Fruit fly (Drosophila melanogaster) whole organism, wandering third instar larva: ENCODE data around the gene Hsp23.
A peak's percentile ranks its signal among the peaks of the same experiment; 100 is the strongest.

Experiments
- Abd-B ChIP-seq: fragments of >200 bp; optimal IDR thresholded peaks from 2 replicates; lab custom pipeline; 2017; ENCODE audit warnings: missing biosample characterization, missing genetic modification characterization
- CG32264 ChIP-seq: fragments of 200-800 bp; sonication (Bioruptor generic); optimal IDR thresholded peaks from 2 replicates; lab custom pipeline; 2016; ENCODE audit warnings: missing biosample characterization, missing genetic modification characterization
- CG9705 ChIP-seq: fragments of 200-800 bp; sonication (Bioruptor generic); optimal IDR thresholded peaks from 2 replicates; lab custom pipeline; 2018; ENCODE audit warnings: missing biosample characterization, mild to moderate bottlenecking, missing genetic modification characterization
- CrebA ChIP-seq: fragments of 200-800 bp; sonication (Bioruptor generic); optimal IDR thresholded peaks from 2 replicates; lab custom pipeline; 2016; ENCODE audit warnings: missing biosample characterization, mild to moderate bottlenecking, missing genetic modification characterization, borderline replicate concordance
- Dfd ChIP-seq: fragments of >200 bp; optimal IDR thresholded peaks from 2 replicates; lab custom pipeline; 2017; ENCODE audit warnings: missing biosample characterization, missing genetic modification characterization
- Dif ChIP-seq: fragments of 200-275, 200-300 bp; sonication (Bioruptor generic); optimal IDR thresholded peaks from 2 replicates; lab custom pipeline; 2018; ENCODE audit warnings: missing biosample characterization, missing genetic modification characterization; ENCODE audit not compliant: partially characterized antibody
- GATAd ChIP-seq: sonication (Bioruptor generic); optimal IDR thresholded peaks from 2 replicates; lab custom pipeline; 2016; ENCODE audit warnings: missing biosample characterization, missing genetic modification characterization
- HLH106 ChIP-seq: fragments of 200-800 bp; optimal IDR thresholded peaks from 3 replicates; lab custom pipeline; 2019; ENCODE audit warnings: missing biosample characterization, mild to moderate bottlenecking, missing genetic modification characterization, moderate library complexity
- Hnf4 ChIP-seq: fragments of 200-800 bp; sonication (Bioruptor generic); optimal IDR thresholded peaks from 2 replicates; lab custom pipeline; 2016; ENCODE audit warnings: missing biosample characterization, mild to moderate bottlenecking, missing genetic modification characterization
- Hr78 ChIP-seq: fragments of >200 bp; optimal IDR thresholded peaks from 2 replicates; lab custom pipeline; 2017; ENCODE audit warnings: missing biosample characterization, missing genetic modification characterization
- Hr83 ChIP-seq: fragments of 200-300 bp; sonication (Bioruptor generic); optimal IDR thresholded peaks from 2 replicates; lab custom pipeline; 2016; ENCODE audit warnings: missing biosample characterization, mild to moderate bottlenecking, missing genetic modification characterization, moderate library complexity; ENCODE audit not compliant: poor library complexity, severe bottlenecking
- Jra ChIP-seq: sonication (Bioruptor generic); optimal IDR thresholded peaks from 2 replicates; lab custom pipeline; 2016; ENCODE audit warnings: missing biosample characterization, missing genetic modification characterization
- Mio ChIP-seq: sonication (Bioruptor generic); optimal IDR thresholded peaks from 2 replicates; lab custom pipeline; 2016; ENCODE audit warnings: missing biosample characterization, missing genetic modification characterization
- Myc ChIP-seq: fragments of >200 bp; optimal IDR thresholded peaks from 2 replicates; lab custom pipeline; 2017
- N ChIP-seq: fragments of >200 bp; optimal IDR thresholded peaks from 2 replicates; lab custom pipeline; 2018; ENCODE audit warnings: missing biosample characterization, missing external identifiers, missing genetic modification characterization
- OdsH ChIP-seq: fragments of 200-800 bp; sonication (Bioruptor generic); optimal IDR thresholded peaks from 2 replicates; lab custom pipeline; 2016; ENCODE audit warnings: missing biosample characterization, mild to moderate bottlenecking, missing genetic modification characterization
- Rel ChIP-seq, 2 experiments: fragments of 200-800 bp; sonication (Bioruptor generic) in 1 of 2; optimal IDR thresholded peaks; 2 replicates in 1 of 2; 3 replicates in 1 of 2; lab custom pipeline; 2016 to 2019; ENCODE audit warnings: mild to moderate bottlenecking in 2 of 2, missing biosample characterization in 2 of 2, missing genetic modification characterization in 2 of 2, moderate library complexity in 1 of 2
- Sp1 ChIP-seq: fragments of 200-800 bp; sonication (Bioruptor generic); optimal IDR thresholded peaks from 3 replicates; lab custom pipeline; 2019; ENCODE audit warnings: missing biosample characterization, mild to moderate bottlenecking, missing genetic modification characterization, moderate library complexity
- Vsx2 ChIP-seq: fragments of 200-300, 225-300 bp; sonication (Bioruptor generic); optimal IDR thresholded peaks from 2 replicates; lab custom pipeline; 2018; ENCODE audit warnings: missing biosample characterization, missing genetic modification characterization; ENCODE audit not compliant: partially characterized antibody
- br ChIP-seq: fragments of 200-800 bp; sonication (Bioruptor generic); optimal IDR thresholded peaks from 2 replicates; lab custom pipeline; 2016; ENCODE audit warnings: missing biosample characterization, missing genetic modification characterization
- brk ChIP-seq: fragments of 200-800 bp; sonication (Bioruptor generic); optimal IDR thresholded peaks from 2 replicates; lab custom pipeline; 2016; ENCODE audit warnings: missing biosample characterization, mild to moderate bottlenecking, missing genetic modification characterization
- dl ChIP-seq, 2 experiments: fragments of 175-275, 200-275 bp in 1 of 2; fragments of 200-275 bp in 1 of 2; sonication (Bioruptor generic); optimal IDR thresholded peaks; lab custom pipeline; 2018; ENCODE audit warnings: mild to moderate bottlenecking in 2 of 2, missing biosample characterization in 2 of 2, missing genetic modification characterization in 2 of 2, moderate library complexity in 2 of 2; ENCODE audit not compliant: partially characterized antibody in 2 of 2, insufficient read depth in 1 of 2
- dmrt93B ChIP-seq: fragments of 200-800 bp; sonication (Bioruptor generic); optimal IDR thresholded peaks from 2 replicates; lab custom pipeline; 2018; ENCODE audit warnings: missing biosample characterization, mild to moderate bottlenecking, missing genetic modification characterization
- dsf ChIP-seq: sonication (Bioruptor generic); optimal IDR thresholded peaks from 2 replicates; lab custom pipeline; 2016; ENCODE audit warnings: missing biosample characterization, missing genetic modification characterization, borderline replicate concordance
- ey ChIP-seq: fragments of 200-800 bp; sonication (Bioruptor generic); optimal IDR thresholded peaks from 2 replicates; lab custom pipeline; 2016; ENCODE audit warnings: missing biosample characterization, missing genetic modification characterization
- foxo ChIP-seq, 2 experiments: fragments of 200-800 bp; sonication (Bioruptor generic); optimal IDR thresholded peaks; 2 replicates in 1 of 2; 3 replicates in 1 of 2; lab custom pipeline; 2016 to 2017; ENCODE audit warnings: missing biosample characterization in 2 of 2, missing genetic modification characterization in 2 of 2
- fru ChIP-seq: fragments of 200-800 bp; sonication (Bioruptor generic); optimal IDR thresholded peaks from 3 replicates; lab custom pipeline; 2016; ENCODE audit warnings: missing biosample characterization, mild to moderate bottlenecking, missing genetic modification characterization
- h ChIP-seq: fragments of 200-800 bp; sonication (Bioruptor generic); optimal IDR thresholded peaks from 3 replicates; lab custom pipeline; 2016; ENCODE audit warnings: missing biosample characterization, mild to moderate bottlenecking, missing genetic modification characterization
- jim ChIP-seq: fragments of 175-275, 200-325 bp; sonication (Bioruptor generic); optimal IDR thresholded peaks from 2 replicates; lab custom pipeline; 2016; ENCODE audit warnings: missing biosample characterization, mild to moderate bottlenecking, missing genetic modification characterization
- lola ChIP-seq: fragments of >200 bp; optimal IDR thresholded peaks from 2 replicates; lab custom pipeline; 2017; ENCODE audit warnings: missing biosample characterization, missing genetic modification characterization
- pan ChIP-seq: fragments of >200 bp; optimal IDR thresholded peaks from 2 replicates; lab custom pipeline; 2017
- psq ChIP-seq: fragments of 200-800 bp; sonication (Bioruptor generic); optimal IDR thresholded peaks from 3 replicates; lab custom pipeline; 2017; ENCODE audit warnings: missing biosample characterization, mild to moderate bottlenecking, missing genetic modification characterization, moderate library complexity
- rgr ChIP-seq: fragments of 200-800 bp; sonication (Bioruptor generic); optimal IDR thresholded peaks from 3 replicates; lab custom pipeline; 2016; ENCODE audit warnings: missing biosample characterization, mild to moderate bottlenecking, missing genetic modification characterization
- sage ChIP-seq: fragments of 200-800 bp; sonication (Bioruptor generic); optimal IDR thresholded peaks from 2 replicates; lab custom pipeline; 2016; ENCODE audit warnings: missing biosample characterization, mild to moderate bottlenecking, missing genetic modification characterization
- sv ChIP-seq: fragments of 200-800 bp; sonication (Bioruptor generic); optimal IDR thresholded peaks from 3 replicates; lab custom pipeline; 2016; ENCODE audit warnings: missing biosample characterization, missing genetic modification characterization
- tai ChIP-seq: sonication (Bioruptor generic); optimal IDR thresholded peaks from 2 replicates; lab custom pipeline; 2016; ENCODE audit warnings: missing biosample characterization, missing genetic modification characterization
- usp ChIP-seq: fragments of >200 bp; optimal IDR thresholded peaks from 2 replicates; lab custom pipeline; 2017; ENCODE audit warnings: missing biosample characterization, missing genetic modification characterization
- woc ChIP-seq: sonication (Bioruptor generic); optimal IDR thresholded peaks from 2 replicates; lab custom pipeline; 2016; ENCODE audit warnings: missing biosample characterization, mild to moderate bottlenecking, missing genetic modification characterization

The Hsp23 gene

DNA sequence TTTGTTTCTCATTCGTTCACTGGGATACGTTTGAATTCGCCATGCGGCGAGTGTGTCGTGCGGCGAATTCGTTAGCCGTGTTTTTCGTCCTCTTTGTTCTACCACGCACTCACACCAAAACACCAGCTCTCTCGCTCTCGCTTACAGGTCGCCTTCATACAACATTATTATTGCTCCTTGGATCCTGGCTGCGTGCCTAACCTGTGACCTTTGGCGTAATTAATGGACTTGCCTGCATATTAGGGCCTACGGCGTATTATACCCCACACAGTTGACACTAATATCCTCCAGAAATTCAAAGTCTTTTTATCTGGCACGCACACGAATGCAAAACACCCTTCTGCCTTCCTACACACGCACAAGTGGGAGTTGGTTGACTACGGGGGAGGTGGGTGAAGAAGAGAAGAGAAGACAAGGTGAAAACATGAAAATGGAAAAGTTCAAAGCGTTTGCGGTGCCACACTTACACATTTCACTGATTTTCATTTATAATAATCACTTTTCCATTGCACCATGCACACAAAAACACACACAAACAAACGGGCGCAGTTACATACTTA lies 28.4 kb downstream of the Hsp23 start:
- TF ChIP-seq psq (peak; percentile 15), CrebA (GFP tag; lab: Kevin White, UChicago) (no peak)

DNA sequence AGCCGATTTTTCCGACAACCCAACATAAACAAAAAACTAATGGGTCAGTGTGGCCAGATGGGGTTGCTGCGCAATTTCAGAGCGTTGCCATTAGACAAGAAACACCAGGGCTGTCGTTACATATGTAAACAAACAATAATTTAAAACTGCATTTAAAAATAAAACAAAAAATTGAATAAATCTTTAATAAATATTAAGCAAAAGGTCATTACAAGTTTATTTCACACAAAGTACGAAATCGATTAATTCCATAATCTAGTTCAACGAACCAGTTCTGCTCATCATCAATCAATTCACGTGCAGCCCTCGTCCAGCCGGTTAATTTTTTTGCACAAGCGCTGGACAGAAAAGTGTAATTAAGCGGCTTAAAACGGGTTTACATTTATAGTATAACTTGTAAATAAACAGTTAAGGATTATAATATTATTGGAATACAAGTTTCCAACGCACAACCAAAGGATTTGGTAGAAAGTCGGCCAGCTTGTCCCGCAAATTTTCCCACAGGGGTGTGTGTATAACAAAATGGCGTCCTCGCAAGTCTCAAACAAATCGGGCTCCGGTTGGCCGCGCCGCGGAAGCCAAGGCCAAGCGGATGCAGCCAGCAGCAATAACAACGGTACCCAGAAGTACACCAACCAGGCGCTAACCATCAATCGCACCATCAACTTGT lies 29.2 kb downstream of the Hsp23 start, which contains the start of the genes CG4022 and Cpsf5:
CG4022 (minus strand) TSS at position 79 of the 670 bp plus-strand sequence.
Cpsf5 (plus strand) TSS at position 285 of the 670 bp plus-strand sequence.
- TF ChIP-seq HLH106: peak; percentile 84
- no peak for TF ChIP-seq Mio (GFP tag; lab: Kevin White, UChicago)
- TF ChIP-seq Hr83 (GFP tag; lab: Kevin White, UChicago): peak; percentile 22
- peak; percentile 81 for TF ChIP-seq sv (GFP tag; lab: Kevin White, UChicago)
- TF ChIP-seq lola (GFP tag; lab: Kevin White, UChicago): no peak
- TF ChIP-seq Vsx2 (GFP tag; lab: Kevin White, UChicago): no peak
- no peak for TF ChIP-seq Hr78 (GFP tag; lab: Kevin White, UChicago)
- TF ChIP-seq dmrt93B: no peak
- TF ChIP-seq foxo (GFP tag; optimal IDR thresholded peaks at IDR 0.05; lab: Kevin White, UChicago): peak in 1 of 2 experiments; percentile 86
- TF ChIP-seq Dif (GFP tag; lab: Kevin White, UChicago): no peak
- TF ChIP-seq Abd-B: no peak
- peak; percentile 56 for TF ChIP-seq sage (GFP tag; lab: Kevin White, UChicago)
- no peak for TF ChIP-seq Myc (lab: Kevin White, UChicago)
- no peak for TF ChIP-seq jim (GFP tag; lab: Kevin White, UChicago)
- TF ChIP-seq Dfd (GFP tag; lab: Kevin White, UChicago): no peak
- no peak for TF ChIP-seq pan (lab: Kevin White, UChicago)
- TF ChIP-seq CrebA (GFP tag; lab: Kevin White, UChicago): no peak
- TF ChIP-seq OdsH (GFP tag; lab: Kevin White, UChicago): peak; percentile 77
- TF ChIP-seq Hnf4 (GFP tag; lab: Kevin White, UChicago): peak; percentile 77
- peak; percentile 77 for TF ChIP-seq CG9705 (GFP tag; lab: Kevin White, UChicago)
- TF ChIP-seq usp (GFP tag; lab: Kevin White, UChicago): no peak
- TF ChIP-seq Sp1 (GFP tag; lab: Kevin White, UChicago): peak; percentile 76
- peak; percentile 88 for TF ChIP-seq rgr (GFP tag; lab: Kevin White, UChicago)
- TF ChIP-seq woc (GFP tag; lab: Kevin White, UChicago): peak; percentile 66
- peak; percentile 78 for TF ChIP-seq br (GFP tag; lab: Kevin White, UChicago)
- TF ChIP-seq Rel (GFP tag; optimal IDR thresholded peaks at IDR 0.05; lab: Kevin White, UChicago): no peak
- TF ChIP-seq Rel (tag; optimal IDR thresholded peaks at IDR 0.05; lab: Kevin White, UChicago): peak; percentile 60
- peak; percentile 77 for TF ChIP-seq h (GFP tag; lab: Kevin White, UChicago)
- peak; percentile 61 for TF ChIP-seq fru (GFP tag; lab: Kevin White, UChicago)
- peak; percentile 71 for TF ChIP-seq dsf (GFP tag; lab: Kevin White, UChicago)
- TF ChIP-seq psq: peak; percentile 58
- TF ChIP-seq N (GFP tag; lab: Kevin White, UChicago): no peak
- peak; percentile 86 for TF ChIP-seq brk
- TF ChIP-seq CG32264 (GFP tag; lab: Kevin White, UChicago): no peak
- no peak for TF ChIP-seq dl (GFP tag; optimal IDR thresholded peaks at IDR 0.05; lab: Kevin White, UChicago; ENCODE audit: insufficient read depth in 1 of 2, partially characterized antibody in 2 of 2)
- TF ChIP-seq tai: no peak
- peak; percentile 77 for TF ChIP-seq Jra
- peak; percentile 81 for TF ChIP-seq ey (GFP tag; lab: Kevin White, UChicago)
- TF ChIP-seq GATAd (GFP tag; lab: Kevin White, UChicago): peak; percentile 22
